Fruit fly (Drosophila melanogaster) whole organism, embryonic: ENCODE data around the gene Prosbeta6.

Experiments
- Abd-B ChIP-seq: fragments of 200-800 bp; sonication (Bioruptor generic); optimal IDR thresholded peaks from 2 replicates; lab custom pipeline; 2018; ENCODE audit warnings: missing biosample characterization, mild to moderate bottlenecking, missing genetic modification characterization, moderate library complexity
- CG10147 ChIP-seq: fragments of 200-800 bp; sonication (Bioruptor generic); optimal IDR thresholded peaks from 2 replicates; lab custom pipeline; 2019; ENCODE audit warnings: missing biosample characterization, mild to moderate bottlenecking, missing genetic modification characterization, moderate library complexity
- CG11504 ChIP-seq: fragments of 200-800 bp; sonication (Bioruptor generic); optimal IDR thresholded peaks from 3 replicates; lab custom pipeline; 2019; ENCODE audit warnings: missing biosample characterization, mild to moderate bottlenecking, missing genetic modification characterization, moderate library complexity
- CG12071 ChIP-seq: fragments of 200-800 bp; sonication (Bioruptor generic); optimal IDR thresholded peaks from 3 replicates; lab custom pipeline; 2018; ENCODE audit warnings: missing biosample characterization, mild to moderate bottlenecking, missing genetic modification characterization
- CG12155 ChIP-seq: fragments of 200-800 bp; sonication (Bioruptor generic); optimal IDR thresholded peaks from 3 replicates; lab custom pipeline; 2016; ENCODE audit warnings: missing biosample characterization, missing genetic modification characterization
- CG12391 ChIP-seq: fragments of 200-800 bp; sonication (Bioruptor generic); optimal IDR thresholded peaks from 3 replicates; lab custom pipeline; 2018; ENCODE audit warnings: missing biosample characterization, mild to moderate bottlenecking, missing genetic modification characterization, moderate library complexity
- CG13296 ChIP-seq: fragments of 200-800 bp; sonication (Bioruptor generic); optimal IDR thresholded peaks from 3 replicates; lab custom pipeline; 2018; ENCODE audit warnings: missing biosample characterization, mild to moderate bottlenecking, missing genetic modification characterization
- CG13894 ChIP-seq: fragments of 200-800 bp; sonication (Bioruptor generic); optimal IDR thresholded peaks from 3 replicates; lab custom pipeline; 2018; ENCODE audit warnings: missing biosample characterization, mild to moderate bottlenecking, missing genetic modification characterization, moderate library complexity
- CG14710 ChIP-seq: fragments of 200-800 bp; sonication (Bioruptor generic); optimal IDR thresholded peaks from 3 replicates; lab custom pipeline; 2019; ENCODE audit warnings: missing biosample characterization, mild to moderate bottlenecking, missing genetic modification characterization, moderate library complexity
- CG15269 ChIP-seq: fragments of 200-800 bp; sonication (Bioruptor generic); optimal IDR thresholded peaks from 2 replicates; lab custom pipeline; 2018; ENCODE audit warnings: missing biosample characterization, mild to moderate bottlenecking, missing genetic modification characterization, moderate library complexity
- CG15696 ChIP-seq: fragments of 200-800 bp; sonication (Bioruptor generic); optimal IDR thresholded peaks from 2 replicates; lab custom pipeline; 2019; ENCODE audit warnings: missing biosample characterization, mild to moderate bottlenecking, missing genetic modification characterization, moderate library complexity
- CG1602 ChIP-seq: fragments of 200-800 bp; sonication (Bioruptor generic); optimal IDR thresholded peaks from 3 replicates; lab custom pipeline; 2016; ENCODE audit warnings: missing biosample characterization, missing genetic modification characterization
- CG17186 ChIP-seq: fragments of 200-800 bp; sonication (Bioruptor generic); optimal IDR thresholded peaks from 3 replicates; lab custom pipeline; 2017; ENCODE audit warnings: missing biosample characterization, missing genetic modification reagents, missing genetic modification characterization
- CG17829 ChIP-seq: fragments of 200-800 bp; optimal IDR thresholded peaks from 2 replicates; lab custom pipeline; 2019; ENCODE audit warnings: missing biosample characterization, mild to moderate bottlenecking, missing genetic modification characterization, moderate library complexity
- CG2116 ChIP-seq: fragments of 200-800 bp; sonication (Bioruptor generic); optimal IDR thresholded peaks from 3 replicates; lab custom pipeline; 2018; ENCODE audit warnings: missing biosample characterization, mild to moderate bottlenecking, missing genetic modification characterization
- CG31388 ChIP-seq: fragments of 200-800 bp; sonication (Bioruptor generic); optimal IDR thresholded peaks from 2 replicates; lab custom pipeline; 2016; ENCODE audit warnings: missing biosample characterization, missing genetic modification characterization
- CG3281 ChIP-seq: fragments of 200-800 bp; sonication (Bioruptor generic); optimal IDR thresholded peaks from 3 replicates; lab custom pipeline; 2017; ENCODE audit warnings: missing biosample characterization, mild to moderate bottlenecking, missing genetic modification characterization
- CG3847 ChIP-seq: fragments of 200-800 bp; sonication (Bioruptor generic); IDR thresholded peaks from 2 replicates; pipeline ENCODE4 v1.3.6; 2022; ENCODE audit warnings: missing biosample characterization, missing genetic modification characterization
- CG3995 ChIP-seq: fragments of 200-800 bp; sonication (Bioruptor generic); optimal IDR thresholded peaks from 3 replicates; lab custom pipeline; 2016; ENCODE audit warnings: missing biosample characterization, missing genetic modification characterization
- CG42726 ChIP-seq: fragments of 200-800 bp; sonication (Bioruptor generic); IDR thresholded peaks from 2 replicates; pipeline ENCODE4 v1.3.6; 2022; ENCODE audit warnings: missing biosample characterization, missing genetic modification characterization; ENCODE audit not compliant: partially characterized antibody
- CG8290 ChIP-seq, 3 experiments: fragments of 200-800 bp; sonication (Bioruptor generic); optimal IDR thresholded peaks; 2 replicates each; lab custom pipeline; 2016 to 2019; ENCODE audit warnings: missing biosample characterization in 3 of 3, missing genetic modification characterization in 3 of 3, mild to moderate bottlenecking in 2 of 3, moderate library complexity in 1 of 3
- CG8924 ChIP-seq: fragments of 200-800 bp; optimal IDR thresholded peaks from 3 replicates; lab custom pipeline; 2019; ENCODE audit warnings: missing biosample characterization, mild to moderate bottlenecking, missing genetic modification characterization, moderate library complexity
- CG9609 ChIP-seq: fragments of 200-800 bp; sonication (Bioruptor generic); optimal IDR thresholded peaks from 3 replicates; lab custom pipeline; 2016; ENCODE audit warnings: missing biosample characterization, missing genetic modification characterization
- CG9817 ChIP-seq: fragments of 200-800 bp; sonication (Bioruptor generic); optimal IDR thresholded peaks from 2 replicates; lab custom pipeline; 2018; ENCODE audit warnings: missing biosample characterization, mild to moderate bottlenecking, missing genetic modification characterization, moderate library complexity
- CHES-1-like ChIP-seq: fragments of 200-800 bp; sonication (Bioruptor generic); optimal IDR thresholded peaks from 2 replicates; lab custom pipeline; 2016; ENCODE audit warnings: missing biosample characterization, missing genetic modification characterization
- Chrac-16 ChIP-seq: fragments of 200-800 bp; sonication (Bioruptor generic); optimal IDR thresholded peaks from 3 replicates; lab custom pipeline; 2016; ENCODE audit warnings: missing biosample characterization, missing genetic modification characterization
- D19B ChIP-seq: fragments of 200-800 bp; sonication (Bioruptor generic); optimal IDR thresholded peaks from 2 replicates; lab custom pipeline; 2017; ENCODE audit warnings: missing biosample characterization, mild to moderate bottlenecking, missing genetic modification characterization
- E2f2 ChIP-seq: fragments of 200-800 bp; sonication (Bioruptor generic); IDR thresholded peaks from 2 replicates; pipeline ENCODE4 v1.3.6; 2022; ENCODE audit warnings: missing biosample characterization, missing genetic modification characterization
- HmgZ ChIP-seq: fragments of 200-800 bp; sonication (Bioruptor generic); optimal IDR thresholded peaks from 2 replicates; lab custom pipeline; 2018; ENCODE audit warnings: missing biosample characterization, mild to moderate bottlenecking, missing genetic modification characterization
- Hsf ChIP-seq: fragments of 200-800 bp; sonication (Bioruptor generic); optimal IDR thresholded peaks from 3 replicates; lab custom pipeline; 2016; ENCODE audit warnings: missing biosample characterization, missing genetic modification characterization
- MBD-R2 ChIP-seq: fragments of 200-800 bp; sonication (Bioruptor generic); IDR thresholded peaks from 2 replicates; pipeline ENCODE4 v1.3.6; 2022; ENCODE audit warnings: missing biosample characterization, missing genetic modification characterization
- Med ChIP-seq: fragments of 200-800 bp; sonication (Bioruptor generic); peaks from one replicate; lab custom pipeline; 2016; ENCODE audit warnings: missing biosample characterization, missing genetic modification characterization, mild to moderate bottlenecking, inconsistent platforms, moderate library complexity
- Myb ChIP-seq: fragments of 200-800 bp; sonication (Bioruptor generic); optimal IDR thresholded peaks from 2 replicates; lab custom pipeline; 2016; ENCODE audit warnings: missing biosample characterization, missing genetic modification characterization
- Rfx ChIP-seq: fragments of 200-800 bp; sonication (Bioruptor generic); IDR thresholded peaks from 2 replicates; pipeline ENCODE4 v1.3.6; 2022; ENCODE audit warnings: missing biosample characterization, missing genetic modification characterization
- Sry-δ ChIP-seq: fragments of 200-800 bp; sonication (Bioruptor generic); optimal IDR thresholded peaks from 2 replicates; lab custom pipeline; 2016; ENCODE audit warnings: missing biosample characterization, missing genetic modification characterization
- aop ChIP-seq: fragments of 200-800 bp; sonication (Bioruptor generic); IDR thresholded peaks from 2 replicates; pipeline ENCODE4 v1.3.6; 2022; ENCODE audit warnings: missing biosample characterization, missing genetic modification characterization
- bcd ChIP-seq: fragments of 200-800 bp; sonication (Bioruptor generic); optimal IDR thresholded peaks from 2 replicates; lab custom pipeline; 2017; ENCODE audit warnings: missing biosample characterization, mild to moderate bottlenecking, missing genetic modification characterization
- dm ChIP-seq: fragments of 200-800 bp; sonication (Bioruptor generic); optimal IDR thresholded peaks from 3 replicates; lab custom pipeline; 2016; ENCODE audit warnings: missing biosample characterization, missing genetic modification characterization
- dpn ChIP-seq, 2 experiments: fragments of 200-800 bp; sonication (Bioruptor generic); optimal IDR thresholded peaks; 3 replicates each; lab custom pipeline; 2016; ENCODE audit warnings: missing biosample characterization in 2 of 2, missing genetic modification characterization in 2 of 2
- dysf ChIP-seq: fragments of 200-800 bp; sonication (Bioruptor generic); IDR thresholded peaks from 3 replicates; pipeline ENCODE4 v1.3.6; 2022; ENCODE audit warnings: missing biosample characterization, missing genetic modification characterization
- gfzf ChIP-seq: fragments of 200-800 bp; sonication (Bioruptor generic); optimal IDR thresholded peaks from 2 replicates; lab custom pipeline; 2016; ENCODE audit warnings: missing biosample characterization, mild to moderate bottlenecking, missing genetic modification characterization, moderate library complexity
- grn ChIP-seq: fragments of 200-800 bp; sonication (Bioruptor generic); optimal IDR thresholded peaks from 3 replicates; lab custom pipeline; 2017; ENCODE audit warnings: missing biosample characterization, missing genetic modification characterization
- onecut ChIP-seq: fragments of 200-800 bp; sonication (Bioruptor generic); IDR thresholded peaks from 2 replicates; pipeline ENCODE4 v1.3.6; 2022; ENCODE audit warnings: missing biosample characterization, missing genetic modification characterization
- prd ChIP-seq, 3 experiments: fragments of >200 bp in 2 of 3; fragments of 200-800 bp in 1 of 3; sonication (Bioruptor generic) in 1 of 3; optimal IDR thresholded peaks in 2 of 3; IDR thresholded peaks in 1 of 3; 2 replicates in 2 of 3; 3 replicates in 1 of 3; pipeline versions ENCODE4 v1.3.6 to Lab custom; 2017 to 2022; ENCODE audit warnings: missing biosample characterization in 1 of 3, missing genetic modification characterization in 1 of 3
- pzg ChIP-seq: fragments of 200-800 bp; sonication (Bioruptor generic); optimal IDR thresholded peaks from 3 replicates; lab custom pipeline; 2018; ENCODE audit warnings: missing biosample characterization, mild to moderate bottlenecking, missing genetic modification characterization, moderate library complexity
- sens-2 ChIP-seq: fragments of 200-800 bp; sonication (Bioruptor generic); IDR thresholded peaks from 2 replicates; pipeline ENCODE4 v1.3.6; 2022; ENCODE audit warnings: missing biosample characterization, missing genetic modification characterization
- shn ChIP-seq: fragments of 200-800 bp; sonication (Bioruptor generic); optimal IDR thresholded peaks from 3 replicates; lab custom pipeline; 2016; ENCODE audit warnings: missing biosample characterization, missing genetic modification characterization
- sqz ChIP-seq: fragments of 200-800 bp; sonication (Bioruptor generic); optimal IDR thresholded peaks from 3 replicates; lab custom pipeline; 2018; ENCODE audit warnings: missing biosample characterization, mild to moderate bottlenecking, missing genetic modification characterization
- stwl ChIP-seq: fragments of 200-800 bp; sonication (Bioruptor generic); optimal IDR thresholded peaks from 3 replicates; lab custom pipeline; 2018; ENCODE audit warnings: missing biosample characterization, mild to moderate bottlenecking, missing genetic modification characterization, moderate library complexity
- tin ChIP-seq: fragments of 200-800 bp; sonication (Bioruptor generic); optimal IDR thresholded peaks from 3 replicates; lab custom pipeline; 2016; ENCODE audit warnings: missing biosample characterization, missing genetic modification characterization

Prosbeta6 gene

DNA sequence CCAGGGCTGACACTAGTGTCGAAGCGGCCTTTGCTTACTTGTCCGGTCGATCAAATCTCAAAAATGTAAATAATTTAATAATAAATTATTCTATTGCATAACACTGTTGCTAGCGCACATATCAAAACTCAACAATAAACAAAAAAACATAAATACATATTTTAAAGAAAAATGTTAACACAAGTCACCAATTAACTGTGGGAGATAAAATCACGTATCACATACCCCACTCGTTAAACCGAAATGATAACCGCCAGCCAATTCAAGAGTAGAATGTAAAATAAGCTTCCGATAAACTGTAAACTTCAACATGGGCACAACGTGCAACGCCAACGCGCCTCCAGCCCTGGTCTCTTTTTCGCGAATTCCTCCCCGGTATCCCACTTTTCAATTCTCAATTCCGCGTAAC is 7.5 kb downstream of the Prosbeta6 start, which contains the start of gene Arts (continued):
- TF ChIP-seq dysf (GFP tag; lab: Robert Waterston, UW), result no peak
- peak; percentile 9 for TF ChIP-seq gfzf (GFP tag; lab: Kevin White, UChicago)
- TF ChIP-seq Myb, result peak; percentile 60
- peak; percentile 25 for TF ChIP-seq CG13894 (tag; lab: Kevin White, UChicago)
- peak; percentile 48 for TF ChIP-seq CG2116 (GFP tag; lab: Kevin White, UChicago)
- no peak for TF ChIP-seq prd (optimal IDR thresholded peaks at IDR 0.05; lab: Kevin White, UChicago)
- no peak for TF ChIP-seq prd (GFP tag; IDR thresholded peaks at IDR 0.05; lab: Robert Waterston, UW)
- peak; percentile 36 for TF ChIP-seq CG17186 (GFP tag; lab: Kevin White, UChicago)
- peak; percentile 32 for TF ChIP-seq CG15696 (tag; lab: Kevin White, UChicago)
- no peak for TF ChIP-seq CG31388 (GFP tag; lab: Kevin White, UChicago)
- TF ChIP-seq CG14710, result peak; percentile 51
- TF ChIP-seq CG13296 (GFP tag; lab: Kevin White, UChicago), result no peak
- TF ChIP-seq CG8924 (tag; lab: Kevin White, UChicago), result peak; percentile 20
- peak; percentile 27 for TF ChIP-seq Abd-B (GFP tag; lab: Kevin White, UChicago)
- TF ChIP-seq pzg (GFP tag; lab: Kevin White, UChicago), result peak; percentile 32
- TF ChIP-seq CG12071 (GFP tag; lab: Kevin White, UChicago), result no peak
- TF ChIP-seq D19B (GFP tag; lab: Kevin White, UChicago), result peak; percentile 44
- TF ChIP-seq Sry-δ (GFP tag; lab: Kevin White, UChicago), result peak; percentile 11
- no peak for TF ChIP-seq CHES-1-like
- TF ChIP-seq CG12391, result peak; percentile 39
- TF ChIP-seq dpn (GFP tag; optimal IDR thresholded peaks at IDR 0.05; lab: Kevin White, UChicago), result peak in 1 of 2 experiments; percentile 7
- no peak for TF ChIP-seq Rfx (GFP tag; lab: Robert Waterston, UW)
- TF ChIP-seq CG17829 (tag; lab: Kevin White, UChicago), result peak; percentile 24
- peak; percentile 12 for TF ChIP-seq stwl
- peak; percentile 20 for TF ChIP-seq HmgZ (tag; lab: Kevin White, UChicago)
- TF ChIP-seq CG12155 (GFP tag; lab: Kevin White, UChicago), result peak; percentile 57
- no peak for TF ChIP-seq CG42726 (GFP tag; lab: Robert Waterston, UW)
- TF ChIP-seq tin, result peak; percentile 8
- TF ChIP-seq CG3995 (GFP tag; lab: Kevin White, UChicago), result peak; percentile 91
- peak; percentile 20 for TF ChIP-seq Hsf (GFP tag; lab: Kevin White, UChicago)
- no peak for TF ChIP-seq sens-2
- no peak for TF ChIP-seq CG3847
- peak; percentile 22 for TF ChIP-seq CG9609 (GFP tag; lab: Kevin White, UChicago)
- no peak for TF ChIP-seq onecut
- TF ChIP-seq shn (GFP tag; lab: Kevin White, UChicago), result no peak
- TF ChIP-seq CG15269, result peak; percentile 31
- peak; percentile 29 for TF ChIP-seq grn (GFP tag; lab: Kevin White, UChicago)
- peak; percentile 24 for TF ChIP-seq Med (GFP tag; lab: Kevin White, UChicago)
- peak; percentile 43 for TF ChIP-seq CG3281 (GFP tag; lab: Kevin White, UChicago)
- TF ChIP-seq E2f2 (GFP tag; lab: Robert Waterston, UW), result no peak
- TF ChIP-seq CG1602, result peak; percentile 10
- TF ChIP-seq MBD-R2 (GFP tag; lab: Robert Waterston, UW), result no peak
- TF ChIP-seq CG8290 (GFP tag; optimal IDR thresholded peaks at IDR 0.05; lab: Kevin White, UChicago), result no peak
- TF ChIP-seq CG8290 (tag; optimal IDR thresholded peaks at IDR 0.05; lab: Kevin White, UChicago), result peak in 1 of 2 experiments; percentile 32
- TF ChIP-seq CG11504 (tag; lab: Kevin White, UChicago), result peak; percentile 42
- TF ChIP-seq aop, result no peak
- TF ChIP-seq dm (GFP tag; lab: Kevin White, UChicago), result peak; percentile 71
- TF ChIP-seq sqz (GFP tag; lab: Kevin White, UChicago), result peak; percentile 40
- peak; percentile 43 for TF ChIP-seq CG10147
- peak; percentile 39 for TF ChIP-seq CG9817 (tag; lab: Kevin White, UChicago)
- peak; percentile 9 for TF ChIP-seq bcd
- TF ChIP-seq Chrac-16 (GFP tag; lab: Kevin White, UChicago), result peak; percentile 25
